Worm (Caenorhabditis elegans) whole organism, early embryonic: ENCODE data around the gene Y38H6C.13.

Experiments used
- B0310.2 ChIP-seq: sonication (generic microtip); optimal IDR thresholded peaks from 2 replicates; lab custom pipeline; 2016; ENCODE audit warnings: mild to moderate bottlenecking, missing genetic modification characterization, missing compliant biosample characterization
- F13C5.2 ChIP-seq: sonication (generic microtip); optimal IDR thresholded peaks from 2 replicates; lab custom pipeline; 2017; ENCODE audit warnings: mild to moderate bottlenecking, missing genetic modification characterization, inconsistent platforms, missing compliant biosample characterization
- aly-1 ChIP-seq: sonication (generic microtip); optimal IDR thresholded peaks from 2 replicates; lab custom pipeline; 2016; ENCODE audit warnings: missing genetic modification characterization, missing compliant biosample characterization
- ama-1 ChIP-seq: fragments of 150-350 bp; optimal IDR thresholded peaks from 2 replicates; lab custom pipeline; 2014
- ceh-13 ChIP-seq: fragments of 200-800 bp; sonication (Bioruptor generic); optimal IDR thresholded peaks from 2 replicates; lab custom pipeline; 2018; ENCODE audit warnings: mild to moderate bottlenecking, missing genetic modification characterization, missing compliant biosample characterization
- ceh-36 ChIP-seq: sonication (generic microtip); optimal IDR thresholded peaks from 2 replicates; lab custom pipeline; 2016; ENCODE audit warnings: missing genetic modification characterization, inconsistent platforms, missing compliant biosample characterization
- ets-7 ChIP-seq: sonication (generic microtip); optimal IDR thresholded peaks from 2 replicates; lab custom pipeline; 2016; ENCODE audit warnings: missing genotype, missing genetic modification characterization, missing compliant biosample characterization
- flt-1 ChIP-seq: fragments of 200-800 bp; sonication (Bioruptor generic); IDR thresholded peaks from 2 replicates; pipeline ENCODE4 v1.3.6; 2022; ENCODE audit warnings: missing genetic modification characterization, missing compliant biosample characterization
- hmbx-1 ChIP-seq: sonication (generic microtip); optimal IDR thresholded peaks from 2 replicates; lab custom pipeline; 2016; ENCODE audit warnings: mild to moderate bottlenecking, missing genetic modification characterization, missing compliant biosample characterization
- hmg-4 ChIP-seq: fragments of 200-800 bp; sonication (Bioruptor generic); optimal IDR thresholded peaks from 2 replicates; lab custom pipeline; 2018; ENCODE audit warnings: mild to moderate bottlenecking, missing genetic modification characterization, missing compliant biosample characterization
- hnd-1 ChIP-seq: sonication (generic microtip); optimal IDR thresholded peaks from 2 replicates; lab custom pipeline; 2016; ENCODE audit warnings: missing genetic modification characterization, missing compliant biosample characterization
- pes-1 ChIP-seq: fragments of 200-800 bp; sonication (Bioruptor generic); IDR thresholded peaks from 2 replicates; pipeline ENCODE4 v1.3.6; 2022; ENCODE audit warnings: missing genetic modification reagents, missing genetic modification characterization, missing compliant biosample characterization
- scrt-1 ChIP-seq: fragments of 200-800 bp; sonication (Bioruptor generic); IDR thresholded peaks from 2 replicates; pipeline ENCODE4 v1.3.6; 2022; ENCODE audit warnings: missing genetic modification characterization, missing compliant biosample characterization
- sea-1 ChIP-seq: fragments of 200-800 bp; sonication (Bioruptor generic); conservative IDR thresholded peaks from 2 replicates; pipeline ENCODE4 v1.3.6; 2022; ENCODE audit warnings: missing genetic modification characterization, missing compliant biosample characterization
- tbx-11 ChIP-seq: fragments of 200-800 bp; sonication (Bioruptor generic); IDR thresholded peaks from 2 replicates; pipeline ENCODE4 v1.3.6; 2022; ENCODE audit warnings: missing genetic modification characterization, missing compliant biosample characterization
- tbx-37 ChIP-seq: fragments of 200-800 bp; sonication (Bioruptor generic); conservative IDR thresholded peaks from 2 replicates; pipeline ENCODE4 v1.3.6; 2022; ENCODE audit warnings: missing genetic modification reagents, missing genetic modification characterization, missing compliant biosample characterization
- tra-4 ChIP-seq: sonication (generic microtip); optimal IDR thresholded peaks from 2 replicates; lab custom pipeline; 2017; ENCODE audit warnings: missing genetic modification characterization, missing compliant biosample characterization

Gene Y38H6C.13

DNA sequence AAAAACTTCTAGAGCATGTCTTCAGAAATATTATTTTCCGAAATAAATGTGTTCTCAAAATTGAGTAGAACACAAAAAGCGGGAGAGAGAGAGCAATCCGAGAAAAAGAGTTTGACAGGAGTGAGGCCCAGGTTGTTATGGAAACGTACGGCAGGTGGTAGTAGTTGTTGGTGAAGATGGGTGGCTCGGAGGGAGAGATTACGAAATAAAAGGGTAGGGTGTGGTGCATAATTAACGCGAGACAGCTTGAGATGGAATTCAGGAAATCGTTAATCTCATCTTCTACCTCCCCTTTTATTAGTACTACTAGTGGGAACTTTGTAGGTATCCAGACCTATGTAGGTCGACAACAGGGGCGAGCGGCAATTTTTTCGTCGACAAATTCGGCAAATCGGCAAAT, 6.5 kb downstream of the Y38H6C.13 start, which contains the start of gene famh-161:
famh-161 (minus strand) TSS at position 101 of the 400 bp plus-strand sequence.
- no peak for TF ChIP-seq B0310.2 (tag; lab: Kevin White, UChicago)
- TF ChIP-seq ceh-13 (GFP tag; lab: Kevin White, UChicago): no peak
- TF ChIP-seq ama-1 (lab: Kevin White, UChicago): no peak
- no peak for TF ChIP-seq scrt-1 (GFP tag; lab: Robert Waterston, UW)
- no peak for TF ChIP-seq aly-1 (tag; lab: Kevin White, UChicago)
- TF ChIP-seq tbx-11 (GFP tag; lab: Robert Waterston, UW): no peak
- TF ChIP-seq hmg-4 (GFP tag; lab: Kevin White, UChicago): no peak
- TF ChIP-seq F13C5.2 (tag; lab: Kevin White, UChicago): no peak
- TF ChIP-seq tra-4 (tag; lab: Kevin White, UChicago): no peak
- no peak for TF ChIP-seq ceh-36 (tag; lab: Kevin White, UChicago)
- TF ChIP-seq hnd-1 (tag; lab: Kevin White, UChicago): no peak
- TF ChIP-seq sea-1 (GFP tag; lab: Robert Waterston, UW): no peak
- TF ChIP-seq ets-7: no peak
- TF ChIP-seq pes-1 (GFP tag; lab: Robert Waterston, UW): no peak
- no peak for TF ChIP-seq tbx-37 (GFP tag; lab: Robert Waterston, UW)
- no peak for TF ChIP-seq flt-1 (GFP tag; lab: Robert Waterston, UW)
- no peak for TF ChIP-seq hmbx-1

ce11 chrV:20536208-20536607, 8.6 kb downstream of the Y38H6C.13 start, which contains the start of gene Y38H6C.15:
Y38H6C.15 (minus strand) TSS chrV:20536308.
- TF ChIP-seq sea-1 (GFP tag; lab: Robert Waterston, UW) (no peak), B0310.2 (tag; lab: Kevin White, UChicago) (no peak), ets-7 (no peak)

DNA sequence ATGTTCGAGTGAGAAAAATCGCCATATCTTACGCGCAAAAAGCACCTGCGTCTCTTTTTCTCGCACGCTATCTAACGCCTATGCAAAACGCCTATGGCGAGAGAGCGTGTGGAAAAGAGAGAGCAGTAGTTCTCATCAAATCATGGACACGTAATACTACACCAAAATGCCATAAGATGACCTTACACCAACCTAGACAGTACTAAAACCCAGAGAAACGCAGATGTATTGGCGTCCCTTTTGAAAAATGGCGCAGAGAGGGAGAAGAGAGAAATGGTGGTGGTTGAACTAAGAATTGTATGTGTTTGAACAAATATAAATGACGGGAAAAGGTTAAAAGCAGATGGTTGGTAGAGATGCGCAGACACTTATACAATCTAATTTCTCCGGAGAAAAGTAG, 11.5 kb downstream of the Y38H6C.13 start, which contains the start of gene Y38H6C.16:
Y38H6C.16 (minus strand) TSS at position 293 of the 400 bp plus-strand sequence.
- TF ChIP-seq hmbx-1 (no peak), hnd-1 (tag; lab: Kevin White, UChicago) (no peak), ceh-36 (tag; lab: Kevin White, UChicago) (no peak), ets-7 (no peak), ceh-13 (GFP tag; lab: Kevin White, UChicago) (no peak), tbx-37 (GFP tag; lab: Robert Waterston, UW) (no peak), aly-1 (tag; lab: Kevin White, UChicago) (no peak), F13C5.2 (tag; lab: Kevin White, UChicago) (no peak), sea-1 (GFP tag; lab: Robert Waterston, UW) (no peak), ama-1 (lab: Kevin White, UChicago) (no peak), scrt-1 (GFP tag; lab: Robert Waterston, UW) (no peak), pes-1 (GFP tag; lab: Robert Waterston, UW) (no peak)

- TF ChIP-seq ets-7: no peak
- TF ChIP-seq aly-1 (tag; lab: Kevin White, UChicago): no peak
- no peak for TF ChIP-seq hmg-4 (GFP tag; lab: Kevin White, UChicago)
- no peak for TF ChIP-seq ceh-36 (tag; lab: Kevin White, UChicago)
- TF ChIP-seq flt-1 (GFP tag; lab: Robert Waterston, UW): no peak
- TF ChIP-seq B0310.2 (tag; lab: Kevin White, UChicago): no peak
- no peak for TF ChIP-seq tbx-37 (GFP tag; lab: Robert Waterston, UW)
- no peak for TF ChIP-seq ceh-13 (GFP tag; lab: Kevin White, UChicago)
- TF ChIP-seq pes-1 (GFP tag; lab: Robert Waterston, UW): no peak
These were observed 16.5 kb downstream of the Y38H6C.13 start, which contains the start of gene slc-36.3 for ce11 chrV:20544092-20544491. slc-36.3 (minus strand) TSS chrV:20544192.

DNA sequence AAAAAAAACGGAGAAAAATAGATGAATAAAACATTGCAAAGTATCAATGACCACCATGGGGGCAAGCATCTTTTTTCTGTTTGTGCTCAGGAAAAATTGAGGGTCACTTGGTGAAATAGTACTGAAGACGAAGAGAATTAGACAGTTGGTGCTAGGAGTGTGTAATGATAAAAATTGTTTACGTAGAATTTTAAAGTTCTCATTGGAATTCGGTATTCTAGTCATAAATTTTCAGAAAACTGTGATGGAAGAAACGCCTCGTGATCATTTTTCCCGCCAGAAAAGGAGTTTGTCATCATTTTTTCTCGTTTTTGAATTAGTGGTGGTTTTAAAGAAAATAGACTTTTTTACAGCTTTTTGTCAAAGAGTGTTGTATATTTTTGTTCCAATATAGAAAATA, 17.0 kb downstream of the Y38H6C.13 start:
- TF ChIP-seq ceh-36 (tag; lab: Kevin White, UChicago) (no peak), ets-7 (no peak), hmbx-1 (no peak), ama-1 (lab: Kevin White, UChicago) (no peak), pes-1 (GFP tag; lab: Robert Waterston, UW) (no peak), hmg-4 (GFP tag; lab: Kevin White, UChicago) (no peak)

DNA sequence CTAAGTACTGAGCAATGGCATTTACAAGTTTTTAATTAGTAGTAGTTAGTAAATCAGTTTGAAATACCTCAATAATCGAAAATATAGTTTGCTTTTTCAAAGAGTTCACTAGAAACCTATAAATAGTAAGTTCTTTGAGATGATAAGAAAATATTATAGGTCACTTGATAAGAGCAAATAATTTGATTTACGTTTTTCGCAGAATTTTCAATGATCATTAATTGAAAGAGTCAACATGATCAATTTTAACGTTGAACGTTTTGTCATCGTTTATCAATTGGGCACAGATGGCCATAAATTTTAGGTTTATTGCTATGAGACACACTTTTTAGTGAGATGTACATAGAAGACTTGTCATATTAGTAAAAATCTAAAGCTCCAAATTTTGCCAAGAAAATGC, 18.1 kb downstream of the Y38H6C.13 start:
- TF ChIP-seq hmbx-1: no peak
- no peak for TF ChIP-seq pes-1 (GFP tag; lab: Robert Waterston, UW)
- TF ChIP-seq flt-1 (GFP tag; lab: Robert Waterston, UW): no peak
- TF ChIP-seq ceh-13 (GFP tag; lab: Kevin White, UChicago): no peak

ce11 chrV:20547048-20547447, 19.5 kb downstream of the Y38H6C.13 start, which contains the start of gene Y38H6C.18:
Y38H6C.18 (minus strand) TSS chrV:20547148.
- no peak for TF ChIP-seq ceh-13 (GFP tag; lab: Kevin White, UChicago)
- TF ChIP-seq ama-1 (lab: Kevin White, UChicago): no peak
- TF ChIP-seq hmg-4 (GFP tag; lab: Kevin White, UChicago): no peak
- TF ChIP-seq flt-1 (GFP tag; lab: Robert Waterston, UW): no peak
- TF ChIP-seq tbx-11 (GFP tag; lab: Robert Waterston, UW): no peak
- no peak for TF ChIP-seq hnd-1 (tag; lab: Kevin White, UChicago)
- TF ChIP-seq ets-7: no peak
- TF ChIP-seq aly-1 (tag; lab: Kevin White, UChicago): no peak
- TF ChIP-seq hmbx-1: no peak
- TF ChIP-seq tra-4 (tag; lab: Kevin White, UChicago): no peak
- TF ChIP-seq scrt-1 (GFP tag; lab: Robert Waterston, UW): no peak
- no peak for TF ChIP-seq F13C5.2 (tag; lab: Kevin White, UChicago)

DNA sequence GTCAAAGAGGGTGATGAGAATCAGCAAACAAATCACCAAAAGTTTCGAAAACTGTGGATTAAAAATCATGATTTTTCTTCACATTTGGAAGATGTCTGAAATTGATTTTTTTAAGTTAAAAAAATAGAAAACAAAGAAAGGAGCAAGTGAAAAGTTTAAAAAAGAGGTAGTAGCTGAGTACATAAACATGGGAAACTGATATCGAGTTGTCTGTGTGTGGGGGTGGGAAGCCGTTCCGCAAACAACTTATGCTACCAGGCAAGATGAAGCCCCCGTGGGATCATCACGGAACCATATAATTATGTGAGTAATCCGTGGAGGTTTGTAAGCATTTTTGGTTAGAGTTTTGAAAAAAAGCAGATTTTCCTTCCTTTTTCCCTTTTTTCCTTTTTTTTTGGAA, 23.5 kb downstream of the Y38H6C.13 start, which contains the start of gene Y38H6C.20:
Y38H6C.20 (minus strand) TSS at position 101 of the 400 bp plus-strand sequence.
- TF ChIP-seq flt-1 (GFP tag; lab: Robert Waterston, UW): no peak
- TF ChIP-seq ets-7: no peak
- no peak for TF ChIP-seq tbx-11 (GFP tag; lab: Robert Waterston, UW)
- TF ChIP-seq ceh-36 (tag; lab: Kevin White, UChicago): no peak
- TF ChIP-seq sea-1 (GFP tag; lab: Robert Waterston, UW): no peak
- TF ChIP-seq aly-1 (tag; lab: Kevin White, UChicago): no peak
- no peak for TF ChIP-seq tra-4 (tag; lab: Kevin White, UChicago)
- no peak for TF ChIP-seq B0310.2 (tag; lab: Kevin White, UChicago)
- no peak for TF ChIP-seq tbx-37 (GFP tag; lab: Robert Waterston, UW)
- no peak for TF ChIP-seq hnd-1 (tag; lab: Kevin White, UChicago)
- no peak for TF ChIP-seq ceh-13 (GFP tag; lab: Kevin White, UChicago)
- no peak for TF ChIP-seq scrt-1 (GFP tag; lab: Robert Waterston, UW)
- TF ChIP-seq F13C5.2 (tag; lab: Kevin White, UChicago): no peak
- no peak for TF ChIP-seq hmbx-1
- TF ChIP-seq ama-1 (lab: Kevin White, UChicago): no peak
- no peak for TF ChIP-seq hmg-4 (GFP tag; lab: Kevin White, UChicago)
- no peak for TF ChIP-seq pes-1 (GFP tag; lab: Robert Waterston, UW)
